Worm (Caenorhabditis elegans) whole organism, L4 larva: ENCODE measurements around the gene F52C9.3.

ENCODE experiments used
- D1046.2 ChIP-seq: fragments of 200-800 bp; sonication (Bioruptor generic); IDR thresholded peaks from 2 replicates; pipeline ENCODE4 v1.3.6; 2022; ENCODE audit warnings: missing genetic modification characterization, missing compliant biosample characterization
- F10B5.3 ChIP-seq: sonication (generic microtip); optimal IDR thresholded peaks from 2 replicates; lab custom pipeline; 2016; ENCODE audit warnings: mild to moderate bottlenecking, missing genetic modification characterization, missing compliant biosample characterization
- F26F4.8 ChIP-seq: fragments of 200-800 bp; sonication (Bioruptor generic); conservative IDR thresholded peaks from 2 replicates; pipeline ENCODE4 v1.3.6; 2022; ENCODE audit warnings: missing genetic modification characterization, missing compliant biosample characterization
- F49E8.2 ChIP-seq: sonication (generic microtip); optimal IDR thresholded peaks from 2 replicates; lab custom pipeline; 2016; ENCODE audit warnings: missing compliant biosample characterization, mild to moderate bottlenecking, missing genetic modification characterization, borderline replicate concordance
- R02D3.7 ChIP-seq: fragments of 150-350 bp; sonication (generic microtip); optimal IDR thresholded peaks from 3 replicates; lab custom pipeline; 2014; ENCODE audit warnings: missing biosample characterization, missing genetic modification characterization
- Y48G9A.11 ChIP-seq: fragments of 200-800 bp; sonication (Bioruptor generic); IDR thresholded peaks from 2 replicates; pipeline ENCODE4 v1.3.6; 2022; ENCODE audit warnings: missing genetic modification reagents, missing genetic modification characterization, missing compliant biosample characterization
- Y5F2A.4 ChIP-seq: fragments of 200-800 bp; sonication (Bioruptor generic); optimal IDR thresholded peaks from 2 replicates; lab custom pipeline; 2018; ENCODE audit warnings: mild to moderate bottlenecking, missing genetic modification characterization, missing compliant biosample characterization
- aha-1 ChIP-seq: fragments of 150-350 bp; peaks from one replicate; lab custom pipeline; 2014; ENCODE audit warnings: missing biosample characterization, missing genetic modification characterization
- arid-1 ChIP-seq: fragments of 200-800 bp; sonication (Bioruptor generic); conservative IDR thresholded peaks from 2 replicates; pipeline ENCODE4 v1.3.6; 2022; ENCODE audit warnings: missing genetic modification reagents, missing genetic modification characterization, missing compliant biosample characterization
- ceh-20 ChIP-seq: fragments of 200-800 bp; sonication (Bioruptor generic); IDR thresholded peaks from 2 replicates; pipeline ENCODE4 v1.3.6; 2022; ENCODE audit warnings: missing genetic modification reagents, missing genetic modification characterization, missing compliant biosample characterization
- ceh-32 ChIP-seq: sonication (generic microtip); optimal IDR thresholded peaks from 2 replicates; lab custom pipeline; 2016; ENCODE audit warnings: mild to moderate bottlenecking, missing genetic modification characterization, missing compliant biosample characterization; ENCODE audit not compliant: poor library complexity
- ceh-44 ChIP-seq: fragments of 200-800 bp; sonication (Bioruptor generic); IDR thresholded peaks from 2 replicates; pipeline ENCODE4 v1.3.6; 2022; ENCODE audit warnings: missing genetic modification reagents, missing genetic modification characterization, missing compliant biosample characterization
- ceh-62 ChIP-seq: sonication (generic microtip); optimal IDR thresholded peaks from 2 replicates; lab custom pipeline; 2017; ENCODE audit warnings: missing biosample characterization, missing genetic modification characterization
- daf-16 ChIP-seq, 3 experiments: sonication (generic microtip); optimal IDR thresholded peaks; 2 replicates each; lab custom pipeline; 2016 to 2017; ENCODE audit warnings: missing genetic modification characterization in 3 of 3, missing genetic modification reagents in 3 of 3, mild to moderate bottlenecking in 2 of 3, missing compliant biosample characterization in 2 of 3, missing biosample characterization in 1 of 3, moderate library complexity in 1 of 3
- dmd-6 ChIP-seq: fragments of 200-800 bp; sonication (Bioruptor generic); IDR thresholded peaks from 2 replicates; pipeline ENCODE4 v1.3.6; 2022; ENCODE audit warnings: missing genetic modification reagents, missing genetic modification characterization, missing compliant biosample characterization
- dmd-8 ChIP-seq: fragments of 200-800 bp; sonication (Bioruptor generic); IDR thresholded peaks from 2 replicates; pipeline ENCODE4 v1.3.6; 2022; ENCODE audit warnings: missing genetic modification characterization, missing compliant biosample characterization
- dpl-1 ChIP-seq: fragments of 150-350 bp; optimal IDR thresholded peaks from 2 replicates; lab custom pipeline; 2014; ENCODE audit warnings: missing biosample characterization, missing genetic modification reagents, missing genetic modification characterization
- duxl-1 ChIP-seq: sonication (generic microtip); optimal IDR thresholded peaks from 2 replicates; lab custom pipeline; 2016; ENCODE audit warnings: mild to moderate bottlenecking, missing genetic modification characterization, moderate library complexity, missing compliant biosample characterization; ENCODE audit not compliant: poor library complexity
- dve-1 ChIP-seq: sonication (generic microtip); optimal IDR thresholded peaks from 2 replicates; lab custom pipeline; 2017; ENCODE audit warnings: antibody characterized with exemption, mild to moderate bottlenecking, missing genetic modification characterization, missing compliant biosample characterization; ENCODE audit not compliant: insufficient read depth
- hif-1 ChIP-seq, 2 experiments: sonication (generic microtip); optimal IDR thresholded peaks; 2 replicates each; lab custom pipeline; 2016 to 2017; ENCODE audit warnings: missing compliant biosample characterization in 2 of 2, missing genetic modification characterization in 2 of 2, missing genetic modification reagents in 2 of 2, missing genotype in 2 of 2, mild to moderate bottlenecking in 1 of 2
- hlh-30 ChIP-seq: sonication (generic microtip); optimal IDR thresholded peaks from 2 replicates; lab custom pipeline; 2017; ENCODE audit warnings: antibody characterized with exemption, mild to moderate bottlenecking, missing genetic modification characterization, missing compliant biosample characterization; ENCODE audit not compliant: insufficient read depth
- jun-1 ChIP-seq: fragments of 150-350 bp; optimal IDR thresholded peaks from 2 replicates; lab custom pipeline; 2014; ENCODE audit warnings: missing biosample characterization, missing genetic modification reagents, missing genetic modification characterization
- lim-7 ChIP-seq: fragments of 200-800 bp; sonication (Bioruptor generic); IDR thresholded peaks from 2 replicates; pipeline ENCODE4 v1.3.6; 2022; ENCODE audit warnings: missing genetic modification characterization, missing compliant biosample characterization
- lin-13 ChIP-seq: fragments of 150-350 bp; optimal IDR thresholded peaks from 2 replicates; lab custom pipeline; 2014; ENCODE audit warnings: missing biosample characterization, missing genetic modification reagents, missing genetic modification characterization
- lin-29 ChIP-seq: fragments of 200-800 bp; sonication (Bioruptor generic); IDR thresholded peaks from 2 replicates; pipeline ENCODE4 v1.3.6; 2022; ENCODE audit warnings: missing genetic modification reagents, missing genetic modification characterization, missing compliant biosample characterization
- lin-38 ChIP-seq: fragments of 200-800 bp; sonication (Bioruptor generic); IDR thresholded peaks from 2 replicates; pipeline ENCODE4 v1.3.6; 2022; ENCODE audit warnings: missing genetic modification reagents, missing genetic modification characterization, missing compliant biosample characterization
- lin-39 ChIP-seq: fragments of 150-350 bp; optimal IDR thresholded peaks from 2 replicates; lab custom pipeline; 2014; ENCODE audit warnings: missing biosample characterization, missing genetic modification reagents, missing genetic modification characterization
- lir-3 ChIP-seq: sonication (generic microtip); optimal IDR thresholded peaks from 2 replicates; lab custom pipeline; 2016; ENCODE audit warnings: mild to moderate bottlenecking, missing genetic modification characterization, missing compliant biosample characterization
- lsy-2 ChIP-seq, 2 experiments: fragments of 150-350 bp in 1 of 2; sonication (generic microtip) in 1 of 2; optimal IDR thresholded peaks; 2 replicates each; lab custom pipeline; 2014 to 2017; ENCODE audit warnings: missing biosample characterization in 2 of 2, missing genetic modification characterization in 2 of 2
- madf-5 ChIP-seq, 2 experiments: fragments of 200-800 bp; sonication (Bioruptor generic); IDR thresholded peaks; 2 replicates each; pipeline ENCODE4 v1.3.6; 2022; ENCODE audit warnings: missing compliant biosample characterization in 2 of 2, missing genetic modification characterization in 2 of 2
- madf-9 ChIP-seq: fragments of 200-800 bp; sonication (Bioruptor generic); conservative IDR thresholded peaks from 2 replicates; pipeline ENCODE4 v1.3.6; 2022; ENCODE audit warnings: missing genetic modification reagents, missing genetic modification characterization, missing compliant biosample characterization
- mdl-1 ChIP-seq, 2 experiments: fragments of 150-350 bp in 1 of 2; sonication (generic microtip) in 1 of 2; optimal IDR thresholded peaks; 2 replicates each; lab custom pipeline; 2014 to 2017; ENCODE audit warnings: missing biosample characterization in 2 of 2, missing genetic modification characterization in 2 of 2
- mdt-29 ChIP-seq: fragments of 200-800 bp; sonication (Bioruptor generic); IDR thresholded peaks from 2 replicates; pipeline ENCODE4 v1.3.6; 2022; ENCODE audit warnings: missing genetic modification reagents, missing genetic modification characterization, missing compliant biosample characterization
- mes-2 ChIP-seq: sonication (generic microtip); optimal IDR thresholded peaks from 2 replicates; lab custom pipeline; 2016; ENCODE audit warnings: missing genotype, mild to moderate bottlenecking, missing genetic modification characterization, missing compliant biosample characterization; ENCODE audit not compliant: poor library complexity, severe bottlenecking
- mxl-3 ChIP-seq: fragments of 200-800 bp; sonication (Bioruptor generic); optimal IDR thresholded peaks from 2 replicates; lab custom pipeline; 2018; ENCODE audit warnings: mild to moderate bottlenecking, missing genetic modification characterization, missing compliant biosample characterization
- nhr-10 ChIP-seq: fragments of 150-350 bp; optimal IDR thresholded peaks from 2 replicates; lab custom pipeline; 2014; ENCODE audit warnings: missing biosample characterization, missing genetic modification characterization
- nhr-25 ChIP-seq: sonication (generic microtip); optimal IDR thresholded peaks from 2 replicates; lab custom pipeline; 2017; ENCODE audit warnings: missing genetic modification characterization, mild to moderate bottlenecking, missing compliant biosample characterization, antibody characterized with exemption, moderate library complexity, borderline replicate concordance; ENCODE audit not compliant: insufficient read depth
- nhr-41 ChIP-seq: fragments of 200-800 bp; sonication (Bioruptor generic); IDR thresholded peaks from 2 replicates; pipeline ENCODE4 v1.3.6; 2022; ENCODE audit warnings: missing genetic modification reagents, missing genetic modification characterization, missing compliant biosample characterization
- nhr-48 ChIP-seq: sonication (generic microtip); optimal IDR thresholded peaks from 2 replicates; lab custom pipeline; 2016; ENCODE audit warnings: mild to moderate bottlenecking, missing genetic modification characterization, missing compliant biosample characterization
- nhr-77 ChIP-seq: fragments of 150-350 bp; optimal IDR thresholded peaks from 2 replicates; lab custom pipeline; 2014; ENCODE audit warnings: missing biosample characterization, missing genetic modification characterization
- rbr-2 ChIP-seq: sonication (generic microtip); optimal IDR thresholded peaks from 2 replicates; lab custom pipeline; 2016; ENCODE audit warnings: missing genotype, missing genetic modification characterization, missing compliant biosample characterization
- sdz-12 ChIP-seq: fragments of 200-800 bp; sonication (Bioruptor generic); optimal IDR thresholded peaks from 2 replicates; lab custom pipeline; 2018; ENCODE audit warnings: mild to moderate bottlenecking, missing genetic modification characterization, missing compliant biosample characterization
- set-16 ChIP-seq: fragments of 200-800 bp; sonication (Bioruptor generic); IDR thresholded peaks from 2 replicates; pipeline ENCODE4 v1.3.6; 2022; ENCODE audit warnings: missing genetic modification reagents, missing genetic modification characterization, missing compliant biosample characterization
- skn-1 ChIP-seq: fragments of 150-350 bp; optimal IDR thresholded peaks from 2 replicates; lab custom pipeline; 2014; ENCODE audit warnings: missing biosample characterization, missing genetic modification characterization
- spr-1 ChIP-seq: sonication (generic microtip); optimal IDR thresholded peaks from 2 replicates; lab custom pipeline; 2016; ENCODE audit warnings: mild to moderate bottlenecking, missing genetic modification characterization, missing compliant biosample characterization
- unc-130 ChIP-seq: sonication (generic microtip); optimal IDR thresholded peaks from 2 replicates; lab custom pipeline; 2016; ENCODE audit warnings: missing genetic modification reagents, missing genetic modification characterization, missing compliant biosample characterization
- unc-39 ChIP-seq: sonication (generic microtip); optimal IDR thresholded peaks from 2 replicates; lab custom pipeline; 2017; ENCODE audit warnings: missing biosample characterization, missing genetic modification characterization
- vab-7 ChIP-seq: fragments of 200-800 bp; sonication (Bioruptor generic); IDR thresholded peaks from 2 replicates; pipeline ENCODE4 v1.3.6; 2022; ENCODE audit warnings: missing genetic modification reagents, missing genetic modification characterization, missing compliant biosample characterization
- zip-2 ChIP-seq: fragments of 150-350 bp; optimal IDR thresholded peaks from 2 replicates; lab custom pipeline; 2014; ENCODE audit warnings: missing biosample characterization, missing genetic modification characterization

Gene F52C9.3

ce11 chrIII:5372884-5373283 is 51.2 kb downstream of the F52C9.3 start (continued):
- no peak for TF ChIP-seq madf-5 (GFP tag; IDR thresholded peaks at IDR 0.05; lab: Robert Waterston, UW)
- no peak for TF ChIP-seq Y48G9A.11 (GFP tag; lab: Robert Waterston, UW)
- TF ChIP-seq mes-2 (tag; lab: Kevin White, UChicago) = no peak
- 0 out of 2 replicates have a peak, but pooled peaks have one; percentile 13 for TF ChIP-seq dmd-6 (GFP tag; lab: Robert Waterston, UW)
- TF ChIP-seq lsy-2 (tag; optimal IDR thresholded peaks at IDR 0.05; lab: Kevin White, UChicago) = no peak
- TF ChIP-seq set-16 (GFP tag; lab: Robert Waterston, UW) = 0 out of 2 replicates have a peak, but pooled peaks have one; percentile 10
- TF ChIP-seq ceh-44 = no peak
- TF ChIP-seq nhr-48 = no peak
- no peak for TF ChIP-seq nhr-10
- no peak for TF ChIP-seq zip-2 (tag; lab: Kevin White, UChicago)
- TF ChIP-seq lin-39 (tag; lab: Kevin White, UChicago) = no peak
- no peak for TF ChIP-seq lin-38
- no peak for TF ChIP-seq lin-13
- TF ChIP-seq duxl-1 (tag; lab: Kevin White, UChicago) = no peak
- no peak for TF ChIP-seq nhr-41 (GFP tag; lab: Robert Waterston, UW)
- TF ChIP-seq dve-1 (tag; lab: Kevin White, UChicago) = peak; percentile 36
- TF ChIP-seq spr-1 (tag; lab: Kevin White, UChicago) = no peak
- peak; percentile 58 for TF ChIP-seq aha-1 (tag; lab: Kevin White, UChicago)
- peak; percentile 13 for TF ChIP-seq rbr-2
- no peak for TF ChIP-seq nhr-25 (tag; lab: Kevin White, UChicago)
- TF ChIP-seq lin-29 = no peak
- TF ChIP-seq nhr-77 = no peak
- no peak for TF ChIP-seq daf-16 (GFP tag; optimal IDR thresholded peaks at IDR 0.05; lab: Kevin White, UChicago)
- peak; percentile 65 for TF ChIP-seq daf-16 (tag; optimal IDR thresholded peaks at IDR 0.05; lab: Kevin White, UChicago)
- TF ChIP-seq dmd-8 (GFP tag; lab: Robert Waterston, UW) = no peak
- TF ChIP-seq R02D3.7 (tag; lab: Kevin White, UChicago) = no peak
- TF ChIP-seq ceh-62 (tag; lab: Kevin White, UChicago) = no peak
- TF ChIP-seq hif-1 (tag; optimal IDR thresholded peaks at IDR 0.05; lab: Kevin White, UChicago) = no peak
- TF ChIP-seq F49E8.2 (tag; lab: Kevin White, UChicago) = no peak
- TF ChIP-seq vab-7 (GFP tag; lab: Robert Waterston, UW) = no peak
- TF ChIP-seq mdl-1 (tag; optimal IDR thresholded peaks at IDR 0.05; lab: Kevin White, UChicago) = peak in 1 of 2 experiments; percentile 16
- no peak for TF ChIP-seq jun-1 (tag; lab: Kevin White, UChicago)
- no peak for TF ChIP-seq lir-3 (tag; lab: Kevin White, UChicago)
- no peak for TF ChIP-seq mdt-29 (GFP tag; lab: Robert Waterston, UW)
- no peak for TF ChIP-seq unc-39 (tag; lab: Kevin White, UChicago)
- TF ChIP-seq mxl-3 = peak; percentile 24
- no peak for TF ChIP-seq ceh-20 (GFP tag; lab: Robert Waterston, UW)
- peak; percentile 84 for TF ChIP-seq hlh-30
- TF ChIP-seq unc-130 (GFP tag; lab: Kevin White, UChicago) = no peak
- no peak for TF ChIP-seq arid-1 (GFP tag; lab: Robert Waterston, UW)
- TF ChIP-seq lim-7 = no peak
- TF ChIP-seq dpl-1 (GFP tag; lab: Kevin White, UChicago) = no peak
- TF ChIP-seq sdz-12 (GFP tag; lab: Kevin White, UChicago) = no peak
- no peak for TF ChIP-seq Y5F2A.4 (GFP tag; lab: Kevin White, UChicago)
- no peak for TF ChIP-seq skn-1 (tag; lab: Kevin White, UChicago)
- no peak for TF ChIP-seq madf-9 (GFP tag; lab: Robert Waterston, UW)
- TF ChIP-seq F10B5.3 (tag; lab: Kevin White, UChicago) = no peak
- TF ChIP-seq F26F4.8 (GFP tag; lab: Robert Waterston, UW) = no peak
- no peak for TF ChIP-seq ceh-32 (tag; lab: Kevin White, UChicago)
- no peak for TF ChIP-seq D1046.2 (GFP tag; lab: Robert Waterston, UW)
